Worm (Caenorhabditis elegans) whole organism, L1 larva: ENCODE measurements around the gene abu-1.

Source experiments
- aly-2 ChIP-seq: fragments of 150-350 bp; optimal IDR thresholded peaks from 2 replicates; lab custom pipeline; 2014; ENCODE audit warnings: missing biosample characterization, missing genetic modification characterization
- blmp-1 ChIP-seq: fragments of 150-350 bp; optimal IDR thresholded peaks from 2 replicates; lab custom pipeline; 2014; ENCODE audit warnings: missing biosample characterization, missing genetic modification characterization
- egl-27 ChIP-seq, 2 experiments: fragments of 150-350 bp in 1 of 2; sonication (generic microtip); optimal IDR thresholded peaks; 3 replicates each; lab custom pipeline; 2017 to 2018; ENCODE audit warnings: missing biosample characterization in 2 of 2, missing genetic modification characterization in 2 of 2, missing genetic modification reagents in 2 of 2
- elt-2 ChIP-seq: sonication (generic microtip); optimal IDR thresholded peaks from 2 replicates; lab custom pipeline; 2016; ENCODE audit warnings: missing genetic modification characterization, mild to moderate bottlenecking, inconsistent platforms, missing compliant biosample characterization, missing genetic modification reagents
- hpl-2 ChIP-seq: fragments of 150-350 bp; optimal IDR thresholded peaks from 2 replicates; lab custom pipeline; 2014; ENCODE audit warnings: missing biosample characterization, missing genetic modification reagents, missing genetic modification characterization
- jun-1 ChIP-seq: fragments of 150-350 bp; optimal IDR thresholded peaks from 2 replicates; lab custom pipeline; 2014; ENCODE audit warnings: missing biosample characterization, missing genetic modification reagents, missing genetic modification characterization
- lin-39 ChIP-seq: fragments of 150-350 bp; optimal IDR thresholded peaks from 2 replicates; lab custom pipeline; 2014; ENCODE audit warnings: missing biosample characterization, missing genetic modification reagents, missing genetic modification characterization
- nhr-11 ChIP-seq: fragments of 150-350 bp; optimal IDR thresholded peaks from 2 replicates; lab custom pipeline; 2014; ENCODE audit warnings: missing biosample characterization, missing genetic modification characterization
- nhr-20 ChIP-seq: sonication (generic microtip); optimal IDR thresholded peaks from 2 replicates; lab custom pipeline; 2016; ENCODE audit warnings: mild to moderate bottlenecking, missing genetic modification characterization, missing compliant biosample characterization
- nhr-237 ChIP-seq: fragments of 150-350 bp; optimal IDR thresholded peaks from 2 replicates; lab custom pipeline; 2014; ENCODE audit warnings: missing biosample characterization, missing genetic modification characterization
- rnt-1 ChIP-seq: sonication (generic microtip); optimal IDR thresholded peaks from 2 replicates; lab custom pipeline; 2016; ENCODE audit warnings: mild to moderate bottlenecking, missing genetic modification characterization, moderate library complexity, missing compliant biosample characterization
- sptf-1 ChIP-seq: fragments of 150-350 bp; optimal IDR thresholded peaks from 2 replicates; lab custom pipeline; 2014; ENCODE audit warnings: missing biosample characterization, missing genetic modification characterization
- tbx-2 ChIP-seq: sonication (generic microtip); optimal IDR thresholded peaks from 2 replicates; lab custom pipeline; 2016; ENCODE audit warnings: missing genetic modification characterization, missing compliant biosample characterization

- TF ChIP-seq blmp-1: no peak
- no peak for TF ChIP-seq hpl-2 (GFP tag; lab: Kevin White, UChicago)
- TF ChIP-seq nhr-237 (tag; lab: Kevin White, UChicago): no peak
- no peak for TF ChIP-seq tbx-2 (tag; lab: Kevin White, UChicago)
- no peak for TF ChIP-seq aly-2
- TF ChIP-seq nhr-11 (tag; lab: Kevin White, UChicago): no peak
- no peak for TF ChIP-seq nhr-20 (tag; lab: Kevin White, UChicago)
- no peak for TF ChIP-seq egl-27 (tag; optimal IDR thresholded peaks at IDR 0.05; lab: Kevin White, UChicago)
- TF ChIP-seq jun-1 (tag; lab: Kevin White, UChicago): no peak
- TF ChIP-seq rnt-1: no peak
- no peak for TF ChIP-seq sptf-1 (tag; lab: Kevin White, UChicago)
- no peak for TF ChIP-seq lin-39 (tag; lab: Kevin White, UChicago)
- no peak for TF ChIP-seq elt-2 (tag; lab: Kevin White, UChicago)
Measured at ce11 chrV:10371951-10372350, 9.7 kb downstream of the abu-1 start, which contains the start of gene ugt-49.
